Worm (Caenorhabditis elegans): ENCODE data around the gene cyn-7.

Gene cyn-7

ce11 chrV:15187083-15188057 lies at the start of gene cyn-7, which contains the start of gene bath-36:
TSS of gene cyn-7 (minus strand) at chrV:15187378.
TSS of gene bath-36 (plus strand) at chrV:15187888.
- no peak for TF ChIP-seq tbx-11 (GFP tag; IDR thresholded peaks at IDR 0.05)
- TF ChIP-seq ceh-13 (GFP tag; optimal IDR thresholded peaks at IDR 0.05), result no peak
- TF ChIP-seq hnd-1 (tag; optimal IDR thresholded peaks at IDR 0.05), result no peak
- TF ChIP-seq hmg-4 (GFP tag; optimal IDR thresholded peaks at IDR 0.05), result no peak
- no peak for TF ChIP-seq pes-1 (GFP tag; IDR thresholded peaks at IDR 0.05)
- no peak for TF ChIP-seq B0310.2 (tag; optimal IDR thresholded peaks at IDR 0.05)
- no peak for TF ChIP-seq ets-7 (tag; optimal IDR thresholded peaks at IDR 0.05)
- TF ChIP-seq tbx-37 (GFP tag; conservative IDR thresholded peaks at IDR 0.05), result no peak
- no peak for TF ChIP-seq aly-1 (tag; optimal IDR thresholded peaks at IDR 0.05)
- no peak for TF ChIP-seq hmbx-1 (tag; optimal IDR thresholded peaks at IDR 0.05)
- TF ChIP-seq ama-1 (optimal IDR thresholded peaks at IDR 0.05), result no peak
- TF ChIP-seq F13C5.2 (tag; optimal IDR thresholded peaks at IDR 0.05), result no peak

DNA sequence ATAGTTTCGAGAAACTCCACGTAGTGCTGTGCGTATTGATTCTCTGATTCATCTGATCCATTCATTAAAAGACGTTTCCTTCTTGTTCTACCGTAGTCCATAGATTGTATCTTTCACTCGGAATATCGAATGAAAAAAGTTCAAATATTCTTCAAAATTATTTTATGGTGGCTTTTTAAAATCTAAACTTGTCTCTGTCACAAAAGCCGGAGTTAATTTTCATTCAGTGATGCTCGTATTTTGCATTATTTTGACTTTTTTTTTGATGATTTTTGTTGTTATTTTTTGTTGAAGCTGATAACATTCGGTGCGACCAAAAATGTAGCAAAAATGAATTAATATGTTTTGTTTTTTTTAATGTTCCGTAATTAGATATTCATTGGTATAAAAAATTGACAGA lies 48.5 kb upstream of the cyn-7 start, which contains the start of gene nhr-164:
Gene nhr-164, minus strand, starts transcription at position 101 of the 400 bp plus-strand sequence.
- TF ChIP-seq pes-1 (GFP tag; IDR thresholded peaks at IDR 0.05) (no peak), B0310.2 (tag; optimal IDR thresholded peaks at IDR 0.05) (no peak), tbx-37 (GFP tag; conservative IDR thresholded peaks at IDR 0.05) (no peak), F13C5.2 (tag; optimal IDR thresholded peaks at IDR 0.05) (no peak), aly-1 (tag; optimal IDR thresholded peaks at IDR 0.05) (no peak), scrt-1 (GFP tag; IDR thresholded peaks at IDR 0.05) (no peak), flt-1 (GFP tag; IDR thresholded peaks at IDR 0.05) (no peak), tbx-11 (GFP tag; IDR thresholded peaks at IDR 0.05) (no peak), hmg-4 (GFP tag; optimal IDR thresholded peaks at IDR 0.05) (no peak), hmbx-1 (tag; optimal IDR thresholded peaks at IDR 0.05) (no peak)

- TF ChIP-seq ceh-13 (GFP tag; optimal IDR thresholded peaks at IDR 0.05), result no peak
- TF ChIP-seq tbx-37 (GFP tag; conservative IDR thresholded peaks at IDR 0.05), result no peak
- TF ChIP-seq ets-7 (tag; optimal IDR thresholded peaks at IDR 0.05), result no peak
- no peak for TF ChIP-seq hmbx-1 (tag; optimal IDR thresholded peaks at IDR 0.05)
Measured at ce11 chrV:15232200-15232599, 45.0 kb upstream of the cyn-7 start, which contains the start of gene srw-13. TSS of gene srw-13 (plus strand) at chrV:15232500.

- no peak for TF ChIP-seq scrt-1 (GFP tag; IDR thresholded peaks at IDR 0.05)
- no peak for TF ChIP-seq F13C5.2 (tag; optimal IDR thresholded peaks at IDR 0.05)
- TF ChIP-seq aly-1 (tag; optimal IDR thresholded peaks at IDR 0.05), result no peak
- TF ChIP-seq ama-1 (optimal IDR thresholded peaks at IDR 0.05), result no peak
- no peak for TF ChIP-seq hmbx-1 (tag; optimal IDR thresholded peaks at IDR 0.05)
- no peak for TF ChIP-seq ceh-13 (GFP tag; optimal IDR thresholded peaks at IDR 0.05)
- no peak for TF ChIP-seq flt-1 (GFP tag; IDR thresholded peaks at IDR 0.05)
- TF ChIP-seq ets-7 (tag; optimal IDR thresholded peaks at IDR 0.05), result no peak
- TF ChIP-seq tra-4 (tag; optimal IDR thresholded peaks at IDR 0.05), result no peak
- TF ChIP-seq sea-1 (GFP tag; conservative IDR thresholded peaks at IDR 0.05), result no peak
- TF ChIP-seq pes-1 (GFP tag; IDR thresholded peaks at IDR 0.05), result no peak
- TF ChIP-seq ceh-36 (tag; optimal IDR thresholded peaks at IDR 0.05), result no peak
- no peak for TF ChIP-seq hmg-4 (GFP tag; optimal IDR thresholded peaks at IDR 0.05)
- TF ChIP-seq B0310.2 (tag; optimal IDR thresholded peaks at IDR 0.05), result no peak
- no peak for TF ChIP-seq hnd-1 (tag; optimal IDR thresholded peaks at IDR 0.05)
Measured at ce11 chrV:15230243-15230642, 43.1 kb upstream of the cyn-7 start, which contains the start of gene srw-15. TSS of gene srw-15 (plus strand) at chrV:15230543.

DNA sequence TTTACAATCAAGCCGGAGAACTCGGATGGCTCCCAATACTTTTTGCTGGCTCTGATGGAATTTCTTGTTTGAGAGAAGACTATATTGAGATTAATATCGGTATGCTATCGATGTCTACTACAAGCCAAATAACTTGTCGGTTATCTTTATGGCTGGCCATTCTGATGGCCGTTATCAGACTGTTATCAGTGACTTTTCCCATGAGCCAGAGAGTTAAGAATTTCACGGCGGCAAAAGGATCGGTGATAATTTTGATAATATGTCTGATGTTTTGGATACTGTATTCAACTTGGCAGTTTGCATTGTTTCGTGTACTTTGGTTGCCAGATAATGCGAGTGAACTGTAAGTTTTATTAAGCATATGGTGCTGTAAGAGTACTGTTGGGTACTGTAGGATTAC lies 39.0 kb upstream of the cyn-7 start:
- TF ChIP-seq F13C5.2 (tag; optimal IDR thresholded peaks at IDR 0.05), result no peak
- TF ChIP-seq B0310.2 (tag; optimal IDR thresholded peaks at IDR 0.05), result no peak
- TF ChIP-seq hmbx-1 (tag; optimal IDR thresholded peaks at IDR 0.05), result no peak

DNA sequence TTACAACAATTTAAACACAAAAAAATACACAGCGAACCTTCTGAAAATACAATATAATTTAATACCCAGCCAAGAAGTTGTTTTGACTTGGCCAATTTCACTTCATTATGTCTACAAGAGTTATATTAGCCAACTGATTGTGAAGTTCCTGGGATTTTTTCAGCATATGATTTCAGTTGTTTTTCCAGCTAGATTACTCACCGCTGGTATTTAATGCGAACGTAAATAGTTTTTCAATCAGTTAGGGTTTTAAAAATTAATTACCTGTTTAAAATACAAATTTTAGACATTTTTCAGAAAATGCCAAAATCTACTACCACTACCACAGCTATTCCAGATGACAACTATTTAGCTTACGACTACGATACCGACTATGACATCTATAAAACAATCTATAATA lies 38.5 kb upstream of the cyn-7 start, which contains the start of gene srw-14:
Gene srw-14, plus strand, starts transcription at position 301 of the 400 bp plus-strand sequence.
- TF ChIP-seq sea-1 (GFP tag; conservative IDR thresholded peaks at IDR 0.05), result no peak
- no peak for TF ChIP-seq hnd-1 (tag; optimal IDR thresholded peaks at IDR 0.05)
- no peak for TF ChIP-seq ceh-36 (tag; optimal IDR thresholded peaks at IDR 0.05)
- no peak for TF ChIP-seq tra-4 (tag; optimal IDR thresholded peaks at IDR 0.05)
- TF ChIP-seq flt-1 (GFP tag; IDR thresholded peaks at IDR 0.05), result no peak

DNA sequence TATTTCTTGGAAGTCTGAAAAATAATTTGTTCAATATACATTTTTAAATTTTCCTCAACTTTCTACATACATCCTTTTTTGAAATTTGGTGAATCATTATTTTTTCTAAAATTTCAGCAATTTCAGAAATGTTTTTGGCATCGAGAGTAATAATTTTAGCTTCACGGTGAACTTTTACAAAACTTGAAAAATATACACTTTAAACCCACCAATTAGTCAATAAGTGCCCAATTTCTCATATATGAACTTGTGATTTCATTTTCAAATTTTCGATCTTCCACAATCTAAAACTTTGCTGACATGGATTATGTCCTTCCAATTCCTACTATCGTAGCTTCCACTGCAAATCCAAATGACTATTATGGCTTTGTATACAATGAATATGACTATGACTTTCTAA lies 36.5 kb upstream of the cyn-7 start, which contains the start of gene srw-24:
Gene srw-24, plus strand, starts transcription at position 301 of the 400 bp plus-strand sequence.
- no peak for TF ChIP-seq sea-1 (GFP tag; conservative IDR thresholded peaks at IDR 0.05)
- no peak for TF ChIP-seq B0310.2 (tag; optimal IDR thresholded peaks at IDR 0.05)
- no peak for TF ChIP-seq aly-1 (tag; optimal IDR thresholded peaks at IDR 0.05)
- TF ChIP-seq hmbx-1 (tag; optimal IDR thresholded peaks at IDR 0.05), result no peak
- TF ChIP-seq tbx-11 (GFP tag; IDR thresholded peaks at IDR 0.05), result no peak
- TF ChIP-seq ceh-36 (tag; optimal IDR thresholded peaks at IDR 0.05), result no peak
- no peak for TF ChIP-seq flt-1 (GFP tag; IDR thresholded peaks at IDR 0.05)
- TF ChIP-seq hmg-4 (GFP tag; optimal IDR thresholded peaks at IDR 0.05), result no peak

- TF ChIP-seq scrt-1 (GFP tag; IDR thresholded peaks at IDR 0.05), result no peak
- no peak for TF ChIP-seq sea-1 (GFP tag; conservative IDR thresholded peaks at IDR 0.05)
- no peak for TF ChIP-seq ceh-36 (tag; optimal IDR thresholded peaks at IDR 0.05)
- TF ChIP-seq pes-1 (GFP tag; IDR thresholded peaks at IDR 0.05), result no peak
- TF ChIP-seq hmg-4 (GFP tag; optimal IDR thresholded peaks at IDR 0.05), result no peak
- TF ChIP-seq tra-4 (tag; optimal IDR thresholded peaks at IDR 0.05), result no peak
- TF ChIP-seq F13C5.2 (tag; optimal IDR thresholded peaks at IDR 0.05), result no peak
- no peak for TF ChIP-seq ceh-13 (GFP tag; optimal IDR thresholded peaks at IDR 0.05)
- TF ChIP-seq ama-1 (optimal IDR thresholded peaks at IDR 0.05), result no peak
- TF ChIP-seq tbx-37 (GFP tag; conservative IDR thresholded peaks at IDR 0.05), result no peak
- no peak for TF ChIP-seq flt-1 (GFP tag; IDR thresholded peaks at IDR 0.05)
- TF ChIP-seq tbx-11 (GFP tag; IDR thresholded peaks at IDR 0.05), result no peak
- TF ChIP-seq B0310.2 (tag; optimal IDR thresholded peaks at IDR 0.05), result no peak
- no peak for TF ChIP-seq hnd-1 (tag; optimal IDR thresholded peaks at IDR 0.05)
- no peak for TF ChIP-seq aly-1 (tag; optimal IDR thresholded peaks at IDR 0.05)
- TF ChIP-seq hmbx-1 (tag; optimal IDR thresholded peaks at IDR 0.05), result no peak
- TF ChIP-seq ets-7 (tag; optimal IDR thresholded peaks at IDR 0.05), result no peak
Measured at ce11 chrV:15221330-15221729, 34.2 kb upstream of the cyn-7 start, which contains the start of gene irld-25. TSS of gene irld-25 (plus strand) at chrV:15221630.
